Fruit fly (Drosophila melanogaster): Measurements from ENCODE around the gene CG9444.
A peak's percentile ranks its signal among the peaks of the same experiment; 100 is the strongest.

Gene CG9444

DNA sequence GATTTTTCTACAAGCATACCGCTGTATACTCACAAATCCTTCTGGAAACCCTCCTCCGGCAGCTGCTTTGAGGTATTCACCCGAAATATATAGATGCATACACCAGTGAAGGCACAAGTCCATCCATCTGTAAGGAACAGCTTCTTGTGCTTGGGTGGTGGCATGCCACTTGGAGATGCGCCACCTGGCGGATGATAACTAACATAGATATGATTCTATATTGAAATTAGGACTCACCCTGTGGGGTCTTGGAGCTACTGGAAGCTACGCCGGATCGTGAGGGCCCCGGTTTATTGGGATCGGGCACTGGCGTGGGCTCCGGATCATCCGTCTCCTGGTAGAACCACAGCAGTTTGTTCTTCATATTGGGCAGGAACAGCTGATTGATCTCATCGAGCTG, 10.9 kb downstream of the CG9444 start:
- no peak for TF ChIP-seq Ets96B (tag; optimal IDR thresholded peaks at IDR 0.05)
- TF ChIP-seq Gug (GFP tag; IDR thresholded peaks at IDR 0.05): no peak
- TF ChIP-seq Smox (GFP tag; optimal IDR thresholded peaks at IDR 0.05): no peak

- TF ChIP-seq CG6792 (GFP tag; optimal IDR thresholded peaks at IDR 0.05): no peak
These were observed 18.7 kb downstream of the CG9444 start for dm6 chr3R:9665405-9665804.

- TF ChIP-seq CG8119 (GFP tag; IDR thresholded peaks at IDR 0.05) (no peak), vri (GFP tag; optimal IDR thresholded peaks at IDR 0.05) (peak; percentile 40), fkh (GFP tag; optimal IDR thresholded peaks at IDR 0.05) (peak; percentile 38), svp (GFP tag) (peak; percentile 1)
These were observed 37.9 kb downstream of the CG9444 start, which contains the start of gene Fst for dm6 chr3R:9646104-9646707. Gene Fst (minus strand): TSS chr3R:9646154.

DNA sequence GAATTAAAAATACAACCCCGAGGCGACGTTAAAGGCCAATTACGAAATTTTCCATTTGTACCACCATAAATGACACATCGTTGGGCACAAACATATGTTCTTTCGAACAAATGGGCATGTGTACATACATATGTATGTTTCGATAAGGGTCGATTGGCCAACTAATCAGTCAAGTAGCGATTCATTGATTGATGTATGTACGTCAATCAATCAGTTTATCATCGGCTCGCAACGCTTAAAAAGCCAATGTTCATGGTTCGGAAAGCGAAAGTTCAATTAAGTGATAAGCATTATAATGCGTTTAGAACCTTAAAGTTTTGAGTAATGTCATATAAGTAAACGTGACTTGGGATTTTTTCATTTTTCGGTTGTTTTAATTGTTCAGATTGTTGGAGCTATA, 39.4 kb downstream of the CG9444 start:
- TF ChIP-seq Lpt (GFP tag; optimal IDR thresholded peaks at IDR 0.05): no peak
- TF ChIP-seq CG15336 (GFP tag; IDR thresholded peaks at IDR 0.05): no peak
- no peak for TF ChIP-seq cyc (GFP tag; optimal IDR thresholded peaks at IDR 0.05)
- no peak for TF ChIP-seq Eip93F (GFP tag; optimal IDR thresholded peaks at IDR 0.05)
- TF ChIP-seq Smox (GFP tag; optimal IDR thresholded peaks at IDR 0.05): no peak
- no peak for TF ChIP-seq CG6163 (GFP tag; IDR thresholded peaks at IDR 0.05)
- TF ChIP-seq CG16779 (tag; optimal IDR thresholded peaks at IDR 0.05): no peak
- no peak for TF ChIP-seq Eip78C (GFP tag)
- TF ChIP-seq topi (GFP tag; optimal IDR thresholded peaks at IDR 0.05): no peak
- TF ChIP-seq CG9139 (GFP tag; optimal IDR thresholded peaks at IDR 0.05): no peak
- TF ChIP-seq CG11294 (GFP tag; IDR thresholded peaks at IDR 0.05): no peak
- TF ChIP-seq net (GFP tag; optimal IDR thresholded peaks at IDR 0.05): no peak
- TF ChIP-seq Met (GFP tag; optimal IDR thresholded peaks at IDR 0.05): no peak
- no peak for TF ChIP-seq Hr38 (GFP tag; optimal IDR thresholded peaks at IDR 0.05)
- no peak for TF ChIP-seq eg (GFP tag; IDR thresholded peaks at IDR 0.05)
- no peak for TF ChIP-seq acj6 (GFP tag; optimal IDR thresholded peaks at IDR 0.05)

DNA sequence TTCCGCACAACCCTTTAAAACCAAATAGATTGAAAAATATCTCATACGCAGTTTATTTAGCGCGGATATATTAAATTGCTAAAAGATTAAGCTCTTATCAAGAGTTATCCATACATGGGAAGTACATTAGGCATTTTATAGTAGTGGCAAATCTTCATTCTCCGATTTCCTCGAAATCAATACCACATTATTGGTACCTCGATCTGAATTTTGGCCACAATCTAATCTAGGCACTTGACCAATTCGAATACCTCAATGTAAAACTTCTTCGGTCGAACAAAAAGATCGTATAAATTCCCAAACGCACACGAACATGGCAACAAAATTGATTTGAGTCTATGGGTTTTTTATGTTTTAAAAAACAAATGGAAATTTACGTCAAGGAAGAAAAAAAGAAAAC, 40.1 kb downstream of the CG9444 start:
- TF ChIP-seq svp (GFP tag) (no peak), CG34406 (GFP tag; optimal IDR thresholded peaks at IDR 0.05) (no peak), CG7368 (GFP tag; optimal IDR thresholded peaks at IDR 0.05) (no peak), fd85E (GFP tag; optimal IDR thresholded peaks at IDR 0.05) (no peak), Smox (GFP tag; optimal IDR thresholded peaks at IDR 0.05) (no peak), pdm3 (GFP tag; optimal IDR thresholded peaks at IDR 0.05) (no peak), ss (GFP tag; optimal IDR thresholded peaks at IDR 0.05) (no peak), Sox14 (GFP tag; optimal IDR thresholded peaks at IDR 0.05) (no peak), CG10631 (GFP tag; optimal IDR thresholded peaks at IDR 0.05) (no peak), CG6854 (GFP tag; optimal IDR thresholded peaks at IDR 0.05) (no peak), Eip78C (GFP tag) (no peak)

DNA sequence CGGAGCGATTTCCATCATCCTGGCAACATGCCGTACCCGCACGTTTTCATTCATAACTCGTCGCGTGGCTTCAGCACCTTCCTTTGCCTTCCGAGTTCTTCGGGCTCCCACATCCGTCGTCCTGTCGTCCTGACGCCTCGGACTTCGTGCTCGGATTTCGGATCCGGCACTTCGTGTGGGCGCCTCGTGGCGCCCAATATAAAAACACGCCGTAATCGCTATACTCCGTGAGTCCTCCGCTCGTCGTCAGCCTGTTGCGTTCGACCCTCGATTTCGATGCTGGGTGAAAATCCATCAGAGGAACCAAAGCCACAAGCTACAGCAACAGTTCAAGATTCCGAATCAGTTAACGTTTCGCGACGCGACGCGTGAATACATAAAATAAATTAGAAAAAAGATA, 43.8 kb downstream of the CG9444 start:
- TF ChIP-seq lz (GFP tag; optimal IDR thresholded peaks at IDR 0.05) (no peak), CG11902 (GFP tag; optimal IDR thresholded peaks at IDR 0.05) (no peak), CG31627 (GFP tag; optimal IDR thresholded peaks at IDR 0.05) (no peak), Sox14 (GFP tag; optimal IDR thresholded peaks at IDR 0.05) (no peak)
